Fruit fly (Drosophila melanogaster): ENCODE measurements around the gene CG17104.

CG17104 gene

dm6 chr2L:10654520-10654919 is 22.5 kb upstream of the CG17104 start:
- TF ChIP-seq dsf (GFP tag; optimal IDR thresholded peaks at IDR 0.05; ENCODE audit: borderline replicate concordance) (no peak), fru (GFP tag; optimal IDR thresholded peaks at IDR 0.05) (no peak), dl (GFP tag; optimal IDR thresholded peaks at IDR 0.05; ENCODE audit: insufficient read depth in 1 of 2, partially characterized antibody in 2 of 2) (no peak), CG9705 (GFP tag; optimal IDR thresholded peaks at IDR 0.05) (no peak), Mio (GFP tag; optimal IDR thresholded peaks at IDR 0.05) (no peak), Vsx2 (GFP tag; optimal IDR thresholded peaks at IDR 0.05; ENCODE audit: partially characterized antibody) (no peak), CrebA (GFP tag; optimal IDR thresholded peaks at IDR 0.05; ENCODE audit: borderline replicate concordance) (no peak), foxo (GFP tag; optimal IDR thresholded peaks at IDR 0.05) (no peak), OdsH (GFP tag; optimal IDR thresholded peaks at IDR 0.05) (no peak), Hr83 (GFP tag; optimal IDR thresholded peaks at IDR 0.05; ENCODE audit: poor library complexity, severe bottlenecking) (no peak), sv (GFP tag; optimal IDR thresholded peaks at IDR 0.05) (no peak), woc (GFP tag; optimal IDR thresholded peaks at IDR 0.05) (no peak), tai (GFP tag; optimal IDR thresholded peaks at IDR 0.05) (no peak), jim (GFP tag; optimal IDR thresholded peaks at IDR 0.05) (no peak), Sp1 (GFP tag; optimal IDR thresholded peaks at IDR 0.05) (no peak), Hnf4 (GFP tag; optimal IDR thresholded peaks at IDR 0.05) (no peak), rgr (GFP tag; optimal IDR thresholded peaks at IDR 0.05) (no peak)

- TF ChIP-seq GATAd (GFP tag; optimal IDR thresholded peaks at IDR 0.05) (no peak), Dif (GFP tag; optimal IDR thresholded peaks at IDR 0.05; ENCODE audit: partially characterized antibody) (no peak), dsf (GFP tag; optimal IDR thresholded peaks at IDR 0.05; ENCODE audit: borderline replicate concordance) (no peak), Mio (GFP tag; optimal IDR thresholded peaks at IDR 0.05) (no peak), usp (GFP tag; optimal IDR thresholded peaks at IDR 0.05) (no peak), woc (GFP tag; optimal IDR thresholded peaks at IDR 0.05) (no peak), foxo (GFP tag; optimal IDR thresholded peaks at IDR 0.05) (no peak), CG9705 (GFP tag; optimal IDR thresholded peaks at IDR 0.05) (no peak), Hr78 (GFP tag; optimal IDR thresholded peaks at IDR 0.05) (no peak), Abd-B (GFP tag; optimal IDR thresholded peaks at IDR 0.05) (no peak), HLH106 (tag; optimal IDR thresholded peaks at IDR 0.05) (no peak)
Measured at dm6 chr2L:10657981-10658380, 19.0 kb upstream of the CG17104 start, which contains the start of gene CG45690. Gene CG45690, plus strand, starts transcription at chr2L:10658281.

dm6 chr2L:10661490-10662240 is 15.3 kb upstream of the CG17104 start, which contains the start of gene CG31871:
Gene CG31871, plus strand, starts transcription at chr2L:10662081.
- TF ChIP-seq pan (optimal IDR thresholded peaks at IDR 0.05) (no peak), h (GFP tag; optimal IDR thresholded peaks at IDR 0.05) (peak; percentile 69), rgr (GFP tag; optimal IDR thresholded peaks at IDR 0.05) (peak; percentile 38), psq (GFP tag; optimal IDR thresholded peaks at IDR 0.05) (peak; percentile 20), Hnf4 (GFP tag; optimal IDR thresholded peaks at IDR 0.05) (no peak), tai (GFP tag; optimal IDR thresholded peaks at IDR 0.05) (no peak), foxo (GFP tag; optimal IDR thresholded peaks at IDR 0.05) (peak in 1 of 2 experiments; percentile 35), ey (GFP tag; optimal IDR thresholded peaks at IDR 0.05) (no peak), sage (GFP tag; optimal IDR thresholded peaks at IDR 0.05) (no peak)

DNA sequence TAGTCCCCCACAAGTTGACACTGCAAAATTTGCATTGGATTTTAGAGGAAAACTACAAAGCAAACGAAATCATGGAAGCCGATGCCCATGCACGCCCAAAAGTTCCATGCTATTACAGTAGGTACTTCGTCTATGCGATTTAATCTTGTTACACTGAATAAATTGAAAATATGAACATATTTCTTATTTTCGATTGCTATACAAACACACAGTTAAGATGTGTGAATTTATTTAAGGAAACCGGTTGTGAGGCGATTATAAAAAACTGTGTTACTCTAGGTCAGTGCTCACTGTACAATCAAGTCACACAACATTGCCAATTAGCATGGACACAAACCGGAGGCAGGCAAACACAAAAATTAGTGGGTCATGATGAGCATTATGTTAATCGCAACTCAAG is 11.4 kb upstream of the CG17104 start:
- TF ChIP-seq ey (GFP tag; optimal IDR thresholded peaks at IDR 0.05) (peak; percentile 56), Dif (GFP tag; optimal IDR thresholded peaks at IDR 0.05; ENCODE audit: partially characterized antibody) (no peak), psq (GFP tag; optimal IDR thresholded peaks at IDR 0.05) (no peak), tai (GFP tag; optimal IDR thresholded peaks at IDR 0.05) (no peak), fru (GFP tag; optimal IDR thresholded peaks at IDR 0.05) (peak; percentile 22), Mio (GFP tag; optimal IDR thresholded peaks at IDR 0.05) (no peak), N (GFP tag; optimal IDR thresholded peaks at IDR 0.05) (no peak), OdsH (GFP tag; optimal IDR thresholded peaks at IDR 0.05) (peak; percentile 19), dl (GFP tag; optimal IDR thresholded peaks at IDR 0.05; ENCODE audit: insufficient read depth in 1 of 2, partially characterized antibody in 2 of 2) (no peak), pan (optimal IDR thresholded peaks at IDR 0.05) (no peak), HLH106 (tag; optimal IDR thresholded peaks at IDR 0.05) (peak; percentile 33), sv (GFP tag; optimal IDR thresholded peaks at IDR 0.05) (peak; percentile 70), lola (GFP tag; optimal IDR thresholded peaks at IDR 0.05) (no peak), Dfd (GFP tag; optimal IDR thresholded peaks at IDR 0.05) (no peak), CG32264 (GFP tag; optimal IDR thresholded peaks at IDR 0.05) (no peak), Abd-B (GFP tag; optimal IDR thresholded peaks at IDR 0.05) (no peak), CrebA (GFP tag; optimal IDR thresholded peaks at IDR 0.05; ENCODE audit: borderline replicate concordance) (no peak), h (GFP tag; optimal IDR thresholded peaks at IDR 0.05) (peak; percentile 45), CG9705 (GFP tag; optimal IDR thresholded peaks at IDR 0.05) (no peak), Hnf4 (GFP tag; optimal IDR thresholded peaks at IDR 0.05) (peak; percentile 16), br (GFP tag; optimal IDR thresholded peaks at IDR 0.05) (peak; percentile 12), foxo (GFP tag; optimal IDR thresholded peaks at IDR 0.05) (peak in 1 of 2 experiments; percentile 50), Myc (optimal IDR thresholded peaks at IDR 0.05) (no peak), Sp1 (GFP tag; optimal IDR thresholded peaks at IDR 0.05) (no peak), rgr (GFP tag; optimal IDR thresholded peaks at IDR 0.05) (peak; percentile 54), woc (GFP tag; optimal IDR thresholded peaks at IDR 0.05) (no peak), dmrt93B (GFP tag; optimal IDR thresholded peaks at IDR 0.05) (no peak), Vsx2 (GFP tag; optimal IDR thresholded peaks at IDR 0.05; ENCODE audit: partially characterized antibody) (no peak), brk (GFP tag; optimal IDR thresholded peaks at IDR 0.05) (no peak)
